Worm (Caenorhabditis elegans): ENCODE measurements around the gene sago-1.

ce11 chrV:6270097-6270496 is 33.5 kb upstream of the sago-1 start:
- TF ChIP-seq snpc-4 (tag; optimal IDR thresholded peaks at IDR 0.05) = no peak
- no peak for TF ChIP-seq fkh-10 (GFP tag; optimal IDR thresholded peaks at IDR 0.05)
- TF ChIP-seq vab-7 (GFP tag; IDR thresholded peaks at IDR 0.05) = no peak
- TF ChIP-seq fos-1 (tag; optimal IDR thresholded peaks at IDR 0.05) = no peak
- TF ChIP-seq mdl-1 (tag; optimal IDR thresholded peaks at IDR 0.05) = no peak
- no peak for TF ChIP-seq lin-13 (GFP tag; optimal IDR thresholded peaks at IDR 0.05)
- no peak for TF ChIP-seq gei-8 (GFP tag; optimal IDR thresholded peaks at IDR 0.05)
- no peak for TF ChIP-seq pha-4 (GFP tag; IDR thresholded peaks at IDR 0.05)
- no peak for TF ChIP-seq pha-4 (tag; optimal IDR thresholded peaks at IDR 0.05)
- no peak for TF ChIP-seq skn-1 (tag; optimal IDR thresholded peaks at IDR 0.05)
- TF ChIP-seq lim-7 (GFP tag; IDR thresholded peaks at IDR 0.05) = no peak

All from whole organism, L4 larva.